Fruit fly (Drosophila melanogaster) whole organism, prepupa: ENCODE data around the gene CG43675.

Source experiments
- CG11294 ChIP-seq: fragments of 200-800 bp; sonication (Bioruptor generic); IDR thresholded peaks from 2 replicates; pipeline ENCODE4 v1.3.6; 2022; ENCODE audit warnings: missing biosample characterization, missing genetic modification characterization
- CG16779 ChIP-seq: fragments of 200-800 bp; sonication (Bioruptor generic); optimal IDR thresholded peaks from 3 replicates; lab custom pipeline; 2017; ENCODE audit warnings: missing biosample characterization, mild to moderate bottlenecking, missing genetic modification characterization
- CG6163 ChIP-seq: fragments of 200-800 bp; sonication (Bioruptor generic); IDR thresholded peaks from 3 replicates; pipeline ENCODE4 v1.3.6; 2022; ENCODE audit warnings: missing biosample characterization, missing genetic modification characterization
- CG6808 ChIP-seq: fragments of 200-800 bp; sonication (Bioruptor generic); optimal IDR thresholded peaks from 3 replicates; lab custom pipeline; 2017; ENCODE audit warnings: missing biosample characterization, missing genetic modification characterization, mild to moderate bottlenecking, moderate library complexity, missing genetic modification reagents
- CG7368 ChIP-seq: fragments of 200-800 bp; sonication (Bioruptor generic); optimal IDR thresholded peaks from 3 replicates; lab custom pipeline; 2016; ENCODE audit warnings: missing biosample characterization, missing genetic modification characterization
- Ets21C ChIP-seq: fragments of 200-800 bp; sonication (Bioruptor generic); optimal IDR thresholded peaks from 3 replicates; lab custom pipeline; 2016; ENCODE audit warnings: missing biosample characterization, missing genetic modification characterization
- Gug ChIP-seq: fragments of 200-800 bp; sonication (Bioruptor generic); IDR thresholded peaks from 2 replicates; pipeline ENCODE4 v1.3.6; 2022; ENCODE audit warnings: missing biosample characterization, missing genetic modification characterization
- Sox15 ChIP-seq: fragments of 200-800 bp; sonication (Bioruptor generic); optimal IDR thresholded peaks from 3 replicates; lab custom pipeline; 2016; ENCODE audit warnings: missing biosample characterization, missing genetic modification characterization
- acj6 ChIP-seq: fragments of 200-800 bp; sonication (Bioruptor generic); optimal IDR thresholded peaks from 3 replicates; lab custom pipeline; 2016; ENCODE audit warnings: missing biosample characterization, missing genetic modification characterization
- cyc ChIP-seq: fragments of 200-800 bp; sonication (Bioruptor generic); optimal IDR thresholded peaks from 3 replicates; lab custom pipeline; 2016; ENCODE audit warnings: missing biosample characterization, missing genetic modification characterization
- lz ChIP-seq: fragments of 200-800 bp; sonication (Bioruptor generic); optimal IDR thresholded peaks from 3 replicates; lab custom pipeline; 2016; ENCODE audit warnings: missing biosample characterization, missing genetic modification characterization
- pdm3 ChIP-seq: fragments of 200-800 bp; sonication (Bioruptor generic); optimal IDR thresholded peaks from 3 replicates; lab custom pipeline; 2016; ENCODE audit warnings: missing biosample characterization, missing genetic modification characterization
- ss ChIP-seq, 2 experiments: fragments of 200-800 bp; sonication (Bioruptor generic); optimal IDR thresholded peaks; 2 replicates in 1 of 2; 3 replicates in 1 of 2; lab custom pipeline; 2017 to 2018; ENCODE audit warnings: mild to moderate bottlenecking in 2 of 2, missing biosample characterization in 2 of 2, missing genetic modification characterization in 2 of 2, moderate library complexity in 1 of 2

DNA sequence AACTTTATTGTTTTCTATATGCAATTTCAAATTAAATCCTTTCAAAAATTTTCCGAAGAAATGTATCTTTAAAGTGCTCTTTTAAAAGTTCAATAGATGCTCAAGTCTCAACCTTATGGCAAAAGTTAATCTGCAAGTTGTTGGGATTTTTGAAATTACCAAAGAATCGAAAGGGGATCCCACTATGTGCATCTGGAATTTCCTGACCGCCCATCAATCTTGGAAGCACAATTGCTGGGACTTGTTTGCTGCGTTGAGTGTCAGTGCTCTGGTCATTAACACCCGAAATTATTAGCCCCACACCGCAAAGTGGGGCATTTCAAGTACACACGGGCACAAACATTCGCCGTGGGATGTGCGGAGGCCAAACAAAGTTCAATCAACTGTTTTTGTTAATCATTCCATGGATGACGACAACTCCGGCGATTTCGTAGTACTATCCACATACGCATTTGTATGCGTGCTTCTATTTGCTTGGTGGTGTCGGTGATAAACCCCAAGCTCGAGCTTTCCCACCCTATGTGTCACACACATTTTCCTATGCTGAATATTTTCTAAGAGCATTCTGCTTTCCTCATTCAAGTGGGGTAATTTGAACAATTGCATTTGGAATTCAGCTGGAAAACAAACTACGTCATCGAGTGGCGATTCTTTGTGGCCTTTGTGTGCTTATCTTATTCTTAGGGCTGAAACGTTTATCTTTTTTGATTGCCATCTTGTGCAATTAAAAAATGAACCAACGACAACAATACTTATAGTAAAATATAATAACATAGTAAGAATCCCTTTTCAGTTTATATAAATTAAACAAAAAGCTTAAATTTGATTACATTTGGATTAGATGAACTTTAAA lies 17.7 kb upstream of the CG43675 start:
- TF ChIP-seq Gug (GFP tag; lab: Robert Waterston, UW) (no peak), CG16779 (tag; lab: Kevin White, UChicago) (no peak), ss (GFP tag; optimal IDR thresholded peaks at IDR 0.05; lab: Kevin White, UChicago) (no peak), CG11294 (GFP tag; lab: Robert Waterston, UW) (no peak), CG6163 (GFP tag; lab: Robert Waterston, UW) (no peak), Ets21C (no peak), CG6808 (no peak), pdm3 (GFP tag; lab: Kevin White, UChicago) (no peak), acj6 (GFP tag; lab: Kevin White, UChicago) (no peak), cyc (no peak), lz (GFP tag; lab: Kevin White, UChicago) (no peak), CG7368 (GFP tag; lab: Kevin White, UChicago) (no peak), Sox15 (no peak)
